Fruit fly (Drosophila melanogaster) whole organism, embryonic: ENCODE data around the gene wdb.

Source experiments
- Adf1 ChIP-seq: fragments of 200-800 bp; sonication (Bioruptor generic); IDR thresholded peaks from 2 replicates; pipeline ENCODE4 v1.3.6; 2022; ENCODE audit warnings: missing biosample characterization, missing genetic modification characterization
- Asciz ChIP-seq: fragments of 200-800 bp; sonication (Bioruptor generic); optimal IDR thresholded peaks from 2 replicates; lab custom pipeline; 2017; ENCODE audit warnings: missing biosample characterization, mild to moderate bottlenecking, missing genetic modification characterization, missing genetic modification reagents
- Atf3 ChIP-seq: fragments of 200-800 bp; sonication (Bioruptor generic); optimal IDR thresholded peaks from 3 replicates; lab custom pipeline; 2016; ENCODE audit warnings: missing biosample characterization, missing genetic modification characterization
- Bgb ChIP-seq: fragments of 200-800 bp; sonication (Bioruptor generic); IDR thresholded peaks from 2 replicates; pipeline ENCODE4 v1.3.6; 2022; ENCODE audit warnings: missing biosample characterization, missing genetic modification characterization; ENCODE audit not compliant: partially characterized antibody
- CG10431 ChIP-seq: fragments of 200-800 bp; sonication (Bioruptor generic); optimal IDR thresholded peaks from 3 replicates; lab custom pipeline; 2018; ENCODE audit warnings: missing biosample characterization, mild to moderate bottlenecking, missing genetic modification characterization
- CG10543 ChIP-seq: fragments of 200-800 bp; sonication (Bioruptor generic); optimal IDR thresholded peaks from 3 replicates; lab custom pipeline; 2017; ENCODE audit warnings: missing biosample characterization, mild to moderate bottlenecking, missing genetic modification characterization, moderate library complexity
- CG12942 ChIP-seq: fragments of 200-800 bp; sonication (Bioruptor generic); optimal IDR thresholded peaks from 3 replicates; lab custom pipeline; 2016; ENCODE audit warnings: missing biosample characterization, missing genetic modification characterization
- CG15696 ChIP-seq: fragments of 200-800 bp; sonication (Bioruptor generic); optimal IDR thresholded peaks from 2 replicates; lab custom pipeline; 2019; ENCODE audit warnings: missing biosample characterization, mild to moderate bottlenecking, missing genetic modification characterization, moderate library complexity
- CG18476 ChIP-seq: fragments of 200-800 bp; sonication (Bioruptor generic); optimal IDR thresholded peaks from 2 replicates; lab custom pipeline; 2016; ENCODE audit warnings: missing biosample characterization, mild to moderate bottlenecking, missing genetic modification characterization
- CG18599 ChIP-seq: fragments of 200-800 bp; sonication (Bioruptor generic); optimal IDR thresholded peaks from 3 replicates; lab custom pipeline; 2017; ENCODE audit warnings: missing biosample characterization, missing genetic modification characterization, mild to moderate bottlenecking, moderate library complexity, missing genetic modification reagents
- CG2199 ChIP-seq: fragments of 200-800 bp; sonication (Bioruptor generic); IDR thresholded peaks from 3 replicates; pipeline ENCODE4 v1.3.6; 2022; ENCODE audit warnings: missing biosample characterization, missing genetic modification characterization
- CG2678 ChIP-seq: fragments of 200-800 bp; sonication (Bioruptor generic); optimal IDR thresholded peaks from 3 replicates; lab custom pipeline; 2019; ENCODE audit warnings: missing biosample characterization, mild to moderate bottlenecking, missing genetic modification characterization, moderate library complexity
- CG2889 ChIP-seq: fragments of 200-800 bp; sonication (Bioruptor generic); IDR thresholded peaks from 3 replicates; pipeline ENCODE4 v1.3.6; 2022; ENCODE audit warnings: missing biosample characterization, missing genetic modification characterization
- CG6254 ChIP-seq: fragments of 200-800 bp; sonication (Bioruptor generic); optimal IDR thresholded peaks from 3 replicates; lab custom pipeline; 2017; ENCODE audit warnings: mild to moderate bottlenecking, missing biosample characterization, missing genetic modification reagents, missing genetic modification characterization
- CG6791 ChIP-seq: fragments of 200-800 bp; sonication (Bioruptor generic); IDR thresholded peaks from 3 replicates; pipeline ENCODE4 v1.3.6; 2022; ENCODE audit warnings: missing biosample characterization, missing genetic modification characterization; ENCODE audit not compliant: partially characterized antibody
- CG7271 ChIP-seq: fragments of 200-800 bp; sonication (Bioruptor generic); optimal IDR thresholded peaks from 2 replicates; lab custom pipeline; 2018; ENCODE audit warnings: missing biosample characterization, mild to moderate bottlenecking, missing genetic modification characterization, moderate library complexity
- CG7745 ChIP-seq: fragments of 200-800 bp; sonication (Bioruptor generic); optimal IDR thresholded peaks from 2 replicates; lab custom pipeline; 2018; ENCODE audit warnings: missing biosample characterization, mild to moderate bottlenecking, missing genetic modification characterization, moderate library complexity
- Dref ChIP-seq: fragments of 200-800 bp; sonication (Bioruptor generic); IDR thresholded peaks from 2 replicates; pipeline ENCODE4 v1.3.6; 2022; ENCODE audit warnings: missing biosample characterization, missing genetic modification characterization
- Drgx ChIP-seq: fragments of 200-800 bp; sonication (Bioruptor generic); IDR thresholded peaks from 2 replicates; pipeline ENCODE4 v1.3.6; 2022; ENCODE audit warnings: missing biosample characterization, missing genetic modification characterization
- H2.0 ChIP-seq: fragments of 200-800 bp; sonication (Bioruptor generic); IDR thresholded peaks from 2 replicates; pipeline ENCODE4 v1.3.6; 2022; ENCODE audit warnings: missing biosample characterization, missing genetic modification characterization
- Hand ChIP-seq: fragments of 200-800 bp; sonication (Bioruptor generic); optimal IDR thresholded peaks from 2 replicates; lab custom pipeline; 2017; ENCODE audit warnings: mild to moderate bottlenecking, missing biosample characterization, missing genetic modification reagents, missing genetic modification characterization
- Hr39 ChIP-seq: fragments of >200 bp; optimal IDR thresholded peaks from 2 replicates; lab custom pipeline; 2017
- Hr78 ChIP-seq, 2 experiments: fragments of 200-800 bp in 1 of 2; fragments of >200 bp in 1 of 2; sonication (Bioruptor generic) in 1 of 2; optimal IDR thresholded peaks; 2 replicates each; lab custom pipeline; 2017 to 2019; ENCODE audit warnings: missing biosample characterization in 2 of 2, missing genetic modification characterization in 2 of 2, mild to moderate bottlenecking in 1 of 2, moderate library complexity in 1 of 2
- Lhr ChIP-seq: fragments of 200-800 bp; sonication (Bioruptor generic); optimal IDR thresholded peaks from 3 replicates; lab custom pipeline; 2017; ENCODE audit warnings: mild to moderate bottlenecking, missing biosample characterization, missing genetic modification reagents, missing genetic modification characterization
- Max ChIP-seq: fragments of 200-800 bp; sonication (Bioruptor generic); optimal IDR thresholded peaks from 2 replicates; lab custom pipeline; 2016; ENCODE audit warnings: missing biosample characterization, mild to moderate bottlenecking, missing genetic modification characterization
- Poxn ChIP-seq: fragments of 200-800 bp; sonication (Bioruptor generic); IDR thresholded peaks from 2 replicates; pipeline ENCODE4 v1.3.6; 2022; ENCODE audit warnings: missing biosample characterization, missing genetic modification characterization
- Ravus ChIP-seq: fragments of 200-800 bp; sonication (Bioruptor generic); IDR thresholded peaks from 2 replicates; pipeline ENCODE4 v1.3.6; 2022; ENCODE audit warnings: missing biosample characterization, missing genetic modification characterization
- Tbp ChIP-seq: fragments of >200 bp; optimal IDR thresholded peaks from 2 replicates; lab custom pipeline; 2018; ENCODE audit warnings: missing biosample characterization, missing genetic modification characterization
- ap ChIP-seq: fragments of 200-800 bp; sonication (Bioruptor generic); IDR thresholded peaks from 2 replicates; pipeline ENCODE4 v1.3.6; 2022; ENCODE audit warnings: missing biosample characterization, missing genetic modification characterization
- chinmo ChIP-seq: fragments of 200-800 bp; sonication (Bioruptor generic); IDR thresholded peaks from 4 replicates; pipeline ENCODE4 v1.3.6; 2022; ENCODE audit warnings: missing biosample characterization, missing genetic modification characterization; ENCODE audit not compliant: partially characterized antibody
- croc ChIP-seq: fragments of 200-800 bp; sonication (Bioruptor generic); conservative IDR thresholded peaks from 3 replicates; pipeline ENCODE4 v1.3.6; 2022; ENCODE audit warnings: missing biosample characterization, missing genetic modification characterization
- eve ChIP-seq, 2 experiments: fragments of >200 bp; optimal IDR thresholded peaks; 2 replicates each; lab custom pipeline; 2017; ENCODE audit warnings: missing biosample characterization in 2 of 2, missing genetic modification characterization in 2 of 2
- ewg ChIP-seq: fragments of 200-800 bp; sonication (Bioruptor generic); optimal IDR thresholded peaks from 3 replicates; lab custom pipeline; 2017; ENCODE audit warnings: mild to moderate bottlenecking, missing biosample characterization, missing genetic modification reagents, missing genetic modification characterization
- fd102C ChIP-seq: fragments of 200-800 bp; sonication (Bioruptor generic); optimal IDR thresholded peaks from 2 replicates; lab custom pipeline; 2018; ENCODE audit warnings: missing biosample characterization, mild to moderate bottlenecking, missing genetic modification characterization, moderate library complexity
- fd64A ChIP-seq: fragments of 200-800 bp; sonication (Bioruptor generic); optimal IDR thresholded peaks from 3 replicates; lab custom pipeline; 2018; ENCODE audit warnings: missing biosample characterization, mild to moderate bottlenecking, missing genetic modification characterization
- gce ChIP-seq: fragments of 200-800 bp; sonication (Bioruptor generic); IDR thresholded peaks from 3 replicates; pipeline ENCODE4 v1.3.6; 2022; ENCODE audit warnings: missing biosample characterization, missing genetic modification characterization
- gfzf ChIP-seq: fragments of 200-800 bp; sonication (Bioruptor generic); optimal IDR thresholded peaks from 2 replicates; lab custom pipeline; 2016; ENCODE audit warnings: missing biosample characterization, mild to moderate bottlenecking, missing genetic modification characterization, moderate library complexity
- gsb-n ChIP-seq: fragments of 200-800 bp; sonication (Bioruptor generic); optimal IDR thresholded peaks from 3 replicates; lab custom pipeline; 2018; ENCODE audit warnings: missing biosample characterization, mild to moderate bottlenecking, missing genetic modification characterization
- hkb ChIP-seq, 2 experiments: fragments of 200-800 bp in 1 of 2; fragments of >200 bp in 1 of 2; sonication (Bioruptor generic) in 1 of 2; IDR thresholded peaks in 1 of 2; optimal IDR thresholded peaks in 1 of 2; 2 replicates each; pipeline versions ENCODE4 v1.3.6 to Lab custom; 2017 to 2022; ENCODE audit warnings: missing biosample characterization in 1 of 2, missing genetic modification characterization in 1 of 2
- pfk ChIP-seq: fragments of 200-800 bp; sonication (Bioruptor generic); optimal IDR thresholded peaks from 2 replicates; lab custom pipeline; 2018; ENCODE audit warnings: missing biosample characterization, mild to moderate bottlenecking, missing genetic modification characterization, moderate library complexity
- row ChIP-seq: fragments of 200-800 bp; sonication (Bioruptor generic); IDR thresholded peaks from 3 replicates; pipeline ENCODE4 v1.3.6; 2022; ENCODE audit warnings: missing biosample characterization, missing genetic modification characterization
- schlank ChIP-seq: fragments of 200-800 bp; sonication (Bioruptor generic); optimal IDR thresholded peaks from 2 replicates; lab custom pipeline; 2018; ENCODE audit warnings: missing biosample characterization, mild to moderate bottlenecking, missing genetic modification characterization
- sens ChIP-seq: fragments of 200-800 bp; sonication (Bioruptor generic); peaks from one replicate; lab custom pipeline; 2016; ENCODE audit warnings: missing biosample characterization, missing genetic modification characterization
- sob ChIP-seq: fragments of 200-800 bp; sonication (Bioruptor generic); IDR thresholded peaks from 2 replicates; pipeline ENCODE4 v1.3.6; 2022; ENCODE audit warnings: missing biosample characterization, missing genetic modification characterization
- toy ChIP-seq: fragments of 200-800 bp; sonication (Bioruptor generic); IDR thresholded peaks from 2 replicates; pipeline ENCODE4 v1.3.6; 2022; ENCODE audit warnings: missing biosample characterization, missing genetic modification characterization
- unpg ChIP-seq: fragments of 200-800 bp; sonication (Bioruptor generic); optimal IDR thresholded peaks from 3 replicates; lab custom pipeline; 2018; ENCODE audit warnings: missing biosample characterization, mild to moderate bottlenecking, missing genetic modification characterization, moderate library complexity
- vnd ChIP-seq: fragments of 200-800 bp; sonication (Bioruptor generic); IDR thresholded peaks from 3 replicates; pipeline ENCODE4 v1.3.6; 2022; ENCODE audit warnings: missing biosample characterization, missing genetic modification characterization; ENCODE audit not compliant: partially characterized antibody
- zf30C ChIP-seq: fragments of 200-800 bp; sonication (Bioruptor generic); optimal IDR thresholded peaks from 3 replicates; lab custom pipeline; 2018; ENCODE audit warnings: missing biosample characterization, mild to moderate bottlenecking, missing genetic modification characterization

wdb gene

DNA sequence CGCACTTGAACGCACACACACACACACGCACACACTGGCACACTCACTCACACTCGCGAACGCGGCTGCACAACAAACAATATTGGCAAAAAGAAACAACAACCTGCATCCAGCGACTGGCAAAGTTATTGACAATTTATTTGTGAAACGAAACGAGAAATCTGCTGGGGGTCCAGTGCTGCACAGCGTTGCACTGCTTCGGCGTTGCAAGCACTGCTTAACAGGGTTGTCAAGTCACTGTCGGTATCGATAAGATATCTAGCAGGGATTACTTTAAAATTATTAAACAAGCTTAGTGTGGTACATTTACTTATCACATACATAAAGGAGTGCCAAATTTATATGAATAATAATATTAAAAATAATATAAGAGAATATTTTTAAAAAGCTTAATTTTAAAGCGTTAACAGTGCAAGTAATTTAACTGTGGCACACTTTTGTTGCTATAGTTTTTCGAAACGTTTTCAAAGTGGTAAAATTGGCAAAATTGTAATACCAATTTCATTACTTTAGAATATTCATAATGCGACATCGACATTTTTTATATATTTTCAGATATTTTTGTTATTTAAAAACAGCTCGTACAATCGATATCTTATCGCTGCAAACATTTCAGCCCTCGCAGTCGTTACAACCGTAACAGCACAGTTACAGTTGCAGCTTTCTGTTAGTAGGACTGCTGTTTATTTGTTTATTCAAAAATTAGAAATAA lies 25.3 kb upstream of the wdb start, which contains the start of the genes dsd and Tusp (continued):
- TF ChIP-seq ewg (GFP tag; lab: Kevin White, UChicago) (peak; percentile 66), chinmo (peak; percentile 80; the same call in 2 of the 4 replicates), CG12942 (peak; percentile 79), Hr78 (GFP tag; optimal IDR thresholded peaks at IDR 0.05; lab: Kevin White, UChicago) (no peak), schlank (peak; percentile 43), fd64A (GFP tag; lab: Kevin White, UChicago) (no peak), CG6791 (GFP tag; lab: Robert Waterston, UW) (peak; percentile 70; the same call in 2 of the 3 replicates), CG18476 (GFP tag; lab: Kevin White, UChicago) (peak; percentile 54), H2.0 (GFP tag; lab: Robert Waterston, UW) (peak; percentile 78), ap (GFP tag; lab: Robert Waterston, UW) (0 out of 2 replicates have a peak, but pooled peaks have one; percentile 36), CG15696 (tag; lab: Kevin White, UChicago) (peak; percentile 49), CG18599 (GFP tag; lab: Kevin White, UChicago) (peak; percentile 79), Lhr (GFP tag; lab: Kevin White, UChicago) (peak; percentile 49), croc (GFP tag; lab: Robert Waterston, UW) (peak; percentile 38; the same call in 1 of the 3 replicates), gce (GFP tag; lab: Robert Waterston, UW) (no peak), zf30C (no peak), Hand (GFP tag; lab: Kevin White, UChicago) (peak; percentile 18), CG6254 (peak; percentile 16), Dref (peak; percentile 65), Adf1 (GFP tag; lab: Robert Waterston, UW) (peak; percentile 33; the same call in 1 of the 2 replicates), row (GFP tag; lab: Robert Waterston, UW) (peak; percentile 91), unpg (peak; percentile 58), Max (GFP tag; lab: Kevin White, UChicago) (peak; percentile 66), Bgb (GFP tag; lab: Robert Waterston, UW) (peak; percentile 62), fd102C (GFP tag; lab: Kevin White, UChicago) (no peak), CG7271 (tag; lab: Kevin White, UChicago) (no peak), toy (GFP tag; lab: Robert Waterston, UW) (no peak), gsb-n (tag; lab: Kevin White, UChicago) (peak; percentile 32), hkb (optimal IDR thresholded peaks at IDR 0.05; lab: Kevin White, UChicago) (no peak), hkb (GFP tag; IDR thresholded peaks at IDR 0.05; lab: Robert Waterston, UW) (peak; percentile 47), Ravus (no peak), CG2199 (GFP tag; lab: Robert Waterston, UW) (peak; percentile 21; the same call in 1 of the 3 replicates), Atf3 (peak; percentile 58), CG10543 (peak; percentile 79), CG10431 (GFP tag; lab: Kevin White, UChicago) (peak; percentile 53), pfk (peak; percentile 75), Asciz (peak; percentile 44), Tbp (GFP tag; lab: Kevin White, UChicago) (no peak), sob (GFP tag; lab: Robert Waterston, UW) (peak; percentile 88), sens (peak; percentile 91), Drgx (no peak), gfzf (GFP tag; lab: Kevin White, UChicago) (no peak), CG7745 (tag; lab: Kevin White, UChicago) (no peak), eve (GFP tag; optimal IDR thresholded peaks at IDR 0.05; lab: Kevin White, UChicago) (no peak), vnd (GFP tag; lab: Robert Waterston, UW) (peak; percentile 68; the same call in 2 of the 3 replicates), CG2678 (tag; lab: Kevin White, UChicago) (peak; percentile 69), Poxn (GFP tag; lab: Robert Waterston, UW) (peak; percentile 57), Hr39 (lab: Kevin White, UChicago) (no peak), CG2889 (peak; percentile 48; the same call in 1 of the 3 replicates)
